Worm (Caenorhabditis elegans) whole organism, L3 larva: ENCODE results near the gene F36G9.3.

Experiments
- R02D3.7 ChIP-seq: fragments of 150-350 bp; optimal IDR thresholded peaks from 2 replicates; lab custom pipeline; 2014; ENCODE audit warnings: missing biosample characterization, missing genetic modification characterization
- aly-2 ChIP-seq: fragments of 150-350 bp; optimal IDR thresholded peaks from 2 replicates; lab custom pipeline; 2014; ENCODE audit warnings: missing biosample characterization, missing genetic modification characterization
- ceh-28 ChIP-seq: fragments of 150-350 bp; optimal IDR thresholded peaks from 2 replicates; lab custom pipeline; 2014; ENCODE audit warnings: missing biosample characterization, missing genetic modification reagents, missing genetic modification characterization
- ceh-82 ChIP-seq: fragments of 150-350 bp; optimal IDR thresholded peaks from 2 replicates; lab custom pipeline; 2014; ENCODE audit warnings: missing biosample characterization, missing genetic modification characterization
- ceh-9 ChIP-seq: sonication (generic microtip); optimal IDR thresholded peaks from 2 replicates; lab custom pipeline; 2018; ENCODE audit warnings: missing biosample characterization, missing genetic modification characterization
- daf-12 ChIP-seq: fragments of 150-350 bp; optimal IDR thresholded peaks from 2 replicates; lab custom pipeline; 2014; ENCODE audit warnings: missing biosample characterization, missing genetic modification reagents, missing genetic modification characterization
- egl-27 ChIP-seq: sonication (generic microtip); optimal IDR thresholded peaks from 4 replicates; lab custom pipeline; 2017; ENCODE audit warnings: missing biosample characterization, missing genetic modification reagents, missing genetic modification characterization
- elt-2 ChIP-seq: sonication (generic microtip); optimal IDR thresholded peaks from 2 replicates; lab custom pipeline; 2016; ENCODE audit warnings: missing genetic modification reagents, mild to moderate bottlenecking, missing genetic modification characterization, missing compliant biosample characterization
- elt-3 ChIP-seq, 3 experiments: fragments of 150-350 bp in 1 of 3; sonication (generic microtip) in 2 of 3; optimal IDR thresholded peaks; 2 replicates in 2 of 3; 4 replicates in 1 of 3; lab custom pipeline; 2014 to 2017; ENCODE audit warnings: missing biosample characterization in 3 of 3, missing genetic modification characterization in 3 of 3
- eor-1 ChIP-seq, 2 experiments: fragments of 150-350 bp; optimal IDR thresholded peaks; 2 replicates each; lab custom pipeline; 2014 to 2018; ENCODE audit warnings: missing biosample characterization in 2 of 2, missing genetic modification characterization in 2 of 2
- fkh-10 ChIP-seq: sonication (generic microtip); optimal IDR thresholded peaks from 2 replicates; lab custom pipeline; 2017; ENCODE audit warnings: missing biosample characterization, missing genetic modification reagents, missing genetic modification characterization
- fkh-2 ChIP-seq: fragments of 150-350 bp; optimal IDR thresholded peaks from 2 replicates; lab custom pipeline; 2014; ENCODE audit warnings: missing biosample characterization, missing genetic modification reagents, missing genetic modification characterization
- fos-1 ChIP-seq: fragments of 150-350 bp; optimal IDR thresholded peaks from 2 replicates; lab custom pipeline; 2014; ENCODE audit warnings: missing biosample characterization, missing genetic modification characterization
- jun-1 ChIP-seq: fragments of 150-350 bp; optimal IDR thresholded peaks from 2 replicates; lab custom pipeline; 2014; ENCODE audit warnings: missing biosample characterization, missing genetic modification reagents, missing genetic modification characterization
- nfya-1 ChIP-seq: sonication (generic microtip); optimal IDR thresholded peaks from 2 replicates; lab custom pipeline; 2017; ENCODE audit warnings: missing genetic modification characterization, mild to moderate bottlenecking, missing compliant biosample characterization, antibody characterized with exemption, moderate library complexity; ENCODE audit not compliant: insufficient read depth
- nhr-11 ChIP-seq: fragments of 150-350 bp; optimal IDR thresholded peaks from 2 replicates; lab custom pipeline; 2014; ENCODE audit warnings: missing biosample characterization, missing genetic modification characterization
- nhr-23 ChIP-seq: fragments of 150-350 bp; optimal IDR thresholded peaks from 2 replicates; lab custom pipeline; 2014; ENCODE audit warnings: missing biosample characterization, missing genetic modification reagents, missing genetic modification characterization
- nhr-237 ChIP-seq: fragments of 150-350 bp; optimal IDR thresholded peaks from 2 replicates; lab custom pipeline; 2014; ENCODE audit warnings: missing biosample characterization, missing genetic modification characterization
- nhr-28 ChIP-seq: fragments of 150-350 bp; optimal IDR thresholded peaks from 2 replicates; lab custom pipeline; 2014; ENCODE audit warnings: missing biosample characterization, missing genetic modification characterization
- nhr-43 ChIP-seq: sonication (generic microtip); optimal IDR thresholded peaks from 2 replicates; lab custom pipeline; 2016; ENCODE audit warnings: mild to moderate bottlenecking, missing genetic modification characterization, missing compliant biosample characterization; ENCODE audit not compliant: poor library complexity, severe bottlenecking
- nhr-67 ChIP-seq: fragments of 150-350 bp; optimal IDR thresholded peaks from 2 replicates; lab custom pipeline; 2014; ENCODE audit warnings: missing biosample characterization, missing genetic modification characterization
- nhr-77 ChIP-seq: fragments of 150-350 bp; optimal IDR thresholded peaks from 2 replicates; lab custom pipeline; 2014; ENCODE audit warnings: missing biosample characterization, missing genetic modification characterization
- pha-4 ChIP-seq: fragments of 150-350 bp; optimal IDR thresholded peaks from 2 replicates; lab custom pipeline; 2014; ENCODE audit warnings: missing biosample characterization, missing genetic modification reagents, missing genetic modification characterization
- skn-1 ChIP-seq: fragments of 150-350 bp; optimal IDR thresholded peaks from 2 replicates; lab custom pipeline; 2014; ENCODE audit warnings: missing biosample characterization, missing genetic modification characterization
- tbx-2 ChIP-seq: sonication (generic microtip); optimal IDR thresholded peaks from 2 replicates; lab custom pipeline; 2016; ENCODE audit warnings: mild to moderate bottlenecking, missing genetic modification characterization, missing compliant biosample characterization
- unc-39 ChIP-seq: sonication (generic microtip); optimal IDR thresholded peaks from 4 replicates; lab custom pipeline; 2017; ENCODE audit warnings: missing biosample characterization, missing genetic modification characterization
- unc-62 ChIP-seq: fragments of 150-350 bp; sonication (generic microtip); optimal IDR thresholded peaks from 4 replicates; lab custom pipeline; 2014; ENCODE audit warnings: missing biosample characterization, missing genetic modification reagents, missing genetic modification characterization
- zag-1 ChIP-seq: fragments of 150-350 bp; optimal IDR thresholded peaks from 2 replicates; lab custom pipeline; 2014; ENCODE audit warnings: missing biosample characterization, missing genetic modification characterization
- ztf-11 ChIP-seq: fragments of 150-350 bp; optimal IDR thresholded peaks from 2 replicates; lab custom pipeline; 2014; ENCODE audit warnings: missing biosample characterization, missing genetic modification characterization
- ztf-4 ChIP-seq: fragments of 150-350 bp; optimal IDR thresholded peaks from 2 replicates; lab custom pipeline; 2014; ENCODE audit warnings: missing biosample characterization, missing genetic modification characterization

The F36G9.3 gene

DNA sequence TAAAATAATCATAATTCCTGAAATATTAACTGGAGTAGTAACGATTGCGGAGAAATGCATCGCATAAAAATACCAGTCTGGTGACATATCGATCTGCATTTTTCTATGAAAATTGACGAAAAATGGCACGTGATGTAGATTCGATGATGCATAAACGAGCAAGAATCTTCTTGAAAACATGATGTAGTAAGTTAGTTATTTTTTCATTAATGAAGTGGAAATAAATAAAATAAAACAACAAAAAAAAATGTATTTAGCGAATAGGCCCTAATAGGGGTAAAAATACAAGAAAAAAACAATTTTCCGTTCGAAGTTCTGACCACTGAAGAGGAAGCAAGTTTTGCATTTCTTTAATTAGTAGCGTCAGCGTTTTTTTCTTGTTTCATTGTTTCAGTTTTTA is 7.9 kb downstream of the F36G9.3 start, which contains the start of gene sri-2:
sri-2 (minus strand) TSS at position 101 of the 400 bp plus-strand sequence.
- TF ChIP-seq zag-1 (tag; lab: Kevin White, UChicago): no peak
- no peak for TF ChIP-seq nfya-1 (tag; lab: Kevin White, UChicago)
- TF ChIP-seq nhr-28 (tag; lab: Kevin White, UChicago): no peak
- TF ChIP-seq nhr-11 (tag; lab: Kevin White, UChicago): no peak
- TF ChIP-seq unc-39: no peak

DNA sequence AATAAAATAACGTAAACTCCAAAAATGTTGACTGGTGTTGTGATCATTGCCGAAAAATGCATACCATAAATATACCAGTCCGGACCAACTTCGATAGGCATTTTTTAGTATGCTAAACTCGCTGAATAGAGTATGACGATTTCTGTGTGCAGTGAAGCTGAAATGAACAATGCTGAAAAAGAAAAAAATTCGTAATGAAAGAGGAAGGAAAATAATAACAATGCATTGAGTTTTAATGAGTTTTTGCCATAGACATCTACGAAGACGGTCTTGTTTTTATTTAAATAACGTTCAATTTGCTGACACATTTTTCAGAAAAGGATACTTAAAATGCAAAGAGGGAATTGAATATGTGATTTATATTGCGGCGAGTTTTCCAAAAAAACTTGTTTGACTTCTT is 10.3 kb downstream of the F36G9.3 start, which contains the start of gene sri-1:
sri-1 (minus strand) TSS at position 101 of the 400 bp plus-strand sequence.
- no peak for TF ChIP-seq jun-1 (tag; lab: Kevin White, UChicago)
- TF ChIP-seq ztf-4 (tag; lab: Kevin White, UChicago): no peak
- TF ChIP-seq pha-4 (tag; lab: Kevin White, UChicago): no peak
- no peak for TF ChIP-seq nhr-67 (tag; lab: Kevin White, UChicago)
- no peak for TF ChIP-seq elt-3 (tag; optimal IDR thresholded peaks at IDR 0.05; lab: Kevin White, UChicago)
- no peak for TF ChIP-seq skn-1
- no peak for TF ChIP-seq eor-1 (tag; optimal IDR thresholded peaks at IDR 0.05; lab: Kevin White, UChicago)
- no peak for TF ChIP-seq ceh-82 (tag; lab: Kevin White, UChicago)
- TF ChIP-seq nhr-11 (tag; lab: Kevin White, UChicago): no peak

DNA sequence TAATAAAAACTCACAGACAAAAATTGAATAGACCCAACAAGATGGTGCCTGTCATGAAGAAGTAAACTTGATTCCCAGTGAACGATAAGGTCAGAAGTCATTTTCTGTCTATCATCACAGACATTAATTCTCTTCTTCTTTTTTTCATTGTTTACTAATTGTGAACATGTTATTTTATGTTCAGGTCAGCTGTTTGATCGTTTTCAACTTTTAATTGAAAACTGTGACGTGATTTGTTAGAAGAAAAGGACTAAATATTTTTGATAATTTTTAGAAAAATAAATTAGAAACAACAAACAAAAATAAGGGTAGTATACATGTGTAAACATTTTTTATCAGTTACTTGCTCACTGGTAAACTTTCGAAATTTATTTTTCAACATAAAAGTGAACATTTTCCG is 12.5 kb downstream of the F36G9.3 start, which contains the start of gene F36G9.7:
F36G9.7 (minus strand) TSS at position 101 of the 400 bp plus-strand sequence.
- TF ChIP-seq unc-39: no peak
- no peak for TF ChIP-seq nhr-237 (tag; lab: Kevin White, UChicago)
- TF ChIP-seq ztf-11: no peak
- TF ChIP-seq ceh-9 (tag; lab: Kevin White, UChicago): no peak
- TF ChIP-seq pha-4 (tag; lab: Kevin White, UChicago): no peak
- no peak for TF ChIP-seq tbx-2 (tag; lab: Kevin White, UChicago)
- no peak for TF ChIP-seq aly-2
- no peak for TF ChIP-seq unc-62 (GFP tag; lab: Kevin White, UChicago)
- no peak for TF ChIP-seq ceh-82 (tag; lab: Kevin White, UChicago)
- TF ChIP-seq elt-2 (tag; lab: Kevin White, UChicago): no peak
- TF ChIP-seq fkh-10 (GFP tag; lab: Kevin White, UChicago): no peak
- TF ChIP-seq jun-1 (tag; lab: Kevin White, UChicago): no peak
- no peak for TF ChIP-seq egl-27 (tag; lab: Kevin White, UChicago)
- no peak for TF ChIP-seq ceh-28 (tag; lab: Kevin White, UChicago)

DNA sequence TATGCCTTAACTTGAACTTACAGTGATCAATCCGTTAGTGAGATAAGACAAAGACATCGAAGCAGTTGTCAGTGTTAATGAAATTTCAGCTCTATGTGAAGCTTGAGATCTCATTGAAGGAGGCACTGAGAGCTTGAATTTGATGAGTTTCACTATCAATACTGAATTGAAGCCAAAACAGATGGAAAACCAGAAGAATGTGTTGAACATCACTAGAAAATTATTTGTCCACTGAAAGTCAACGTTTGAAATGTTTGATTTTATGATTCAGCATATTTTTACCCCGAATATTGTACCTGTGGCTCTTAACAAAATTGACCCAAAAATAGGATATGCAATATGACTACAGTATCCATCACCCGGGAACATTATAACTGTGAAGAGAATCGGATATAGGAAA is 13.6 kb downstream of the F36G9.3 start:
- no peak for TF ChIP-seq daf-12 (tag; lab: Kevin White, UChicago)
- TF ChIP-seq nhr-23 (tag; lab: Kevin White, UChicago): no peak
- no peak for TF ChIP-seq unc-39
- TF ChIP-seq nhr-237 (tag; lab: Kevin White, UChicago): no peak
- TF ChIP-seq nhr-77: no peak
- TF ChIP-seq ztf-4 (tag; lab: Kevin White, UChicago): no peak

ce11 chrV:15972484-15972883 is 15.3 kb downstream of the F36G9.3 start, which contains the start of gene sru-23:
TSS of gene sru-23 (minus strand) at chrV:15972584.
- TF ChIP-seq R02D3.7: no peak
- no peak for TF ChIP-seq ztf-11
- no peak for TF ChIP-seq elt-3 (tag; optimal IDR thresholded peaks at IDR 0.05; lab: Kevin White, UChicago)
- TF ChIP-seq zag-1 (tag; lab: Kevin White, UChicago): no peak
- TF ChIP-seq, all 47 proteins: peak for 0

ce11 chrV:15974836-15975235 is 17.6 kb downstream of the F36G9.3 start, which contains the start of gene sru-22:
TSS of gene sru-22 (minus strand) at chrV:15974936.
- no peak for TF ChIP-seq unc-39
- TF ChIP-seq ceh-28 (tag; lab: Kevin White, UChicago): no peak
- TF ChIP-seq nfya-1 (tag; lab: Kevin White, UChicago): no peak
- TF ChIP-seq nhr-43 (tag; lab: Kevin White, UChicago): no peak
- no peak for TF ChIP-seq fos-1 (tag; lab: Kevin White, UChicago)
- TF ChIP-seq fkh-2 (tag; lab: Kevin White, UChicago): no peak
